Fruit fly (Drosophila melanogaster) S2 (cell line): ENCODE data around the gene dunk.

ENCODE experiments used
- CG8478 ChIP-seq: fragments of >200 bp; optimal IDR thresholded peaks from 2 replicates; lab custom pipeline; 2018
- CTCF ChIP-seq, 2 experiments: fragments of >200 bp; optimal IDR thresholded peaks; 2 replicates each; lab custom pipeline; 2018

DNA sequence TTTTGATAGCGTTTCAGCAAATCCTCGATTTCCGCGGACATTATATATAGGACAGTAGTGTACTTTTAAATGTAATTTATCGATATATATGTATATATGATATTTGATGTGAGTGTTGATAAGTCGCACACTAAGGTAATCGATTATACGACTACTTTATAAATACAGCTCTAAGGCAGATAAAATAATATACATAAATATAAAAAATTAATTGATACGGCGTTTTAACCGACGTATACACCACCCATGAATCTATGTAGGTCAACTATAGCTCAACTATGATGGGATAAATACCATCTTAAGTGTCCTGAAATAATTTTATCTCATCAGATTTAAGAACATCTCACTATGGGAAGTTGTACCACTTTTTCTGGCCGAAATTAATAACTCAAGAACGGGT lies 44.2 kb upstream of the dunk start, which contains the start of gene CG10834:
- no peak for TF ChIP-seq CTCF (optimal IDR thresholded peaks at IDR 0.05; lab: Kevin White, UChicago)
- no peak for TF ChIP-seq CG8478 (lab: Kevin White, UChicago)
